Fruit fly (Drosophila melanogaster) whole organism, wandering third instar larva: ENCODE data around the gene eIF1A.
A peak's percentile ranks its signal among the peaks of the same experiment; 100 is the strongest.

Experiments
- Abd-B ChIP-seq: fragments of >200 bp; optimal IDR thresholded peaks from 2 replicates; lab custom pipeline; 2017; ENCODE audit warnings: missing biosample characterization, missing genetic modification characterization
- CG32264 ChIP-seq: fragments of 200-800 bp; sonication (Bioruptor generic); optimal IDR thresholded peaks from 2 replicates; lab custom pipeline; 2016; ENCODE audit warnings: missing biosample characterization, missing genetic modification characterization
- CG9705 ChIP-seq: fragments of 200-800 bp; sonication (Bioruptor generic); optimal IDR thresholded peaks from 2 replicates; lab custom pipeline; 2018; ENCODE audit warnings: missing biosample characterization, mild to moderate bottlenecking, missing genetic modification characterization
- CrebA ChIP-seq: fragments of 200-800 bp; sonication (Bioruptor generic); optimal IDR thresholded peaks from 2 replicates; lab custom pipeline; 2016; ENCODE audit warnings: missing biosample characterization, mild to moderate bottlenecking, missing genetic modification characterization, borderline replicate concordance
- Dfd ChIP-seq: fragments of >200 bp; optimal IDR thresholded peaks from 2 replicates; lab custom pipeline; 2017; ENCODE audit warnings: missing biosample characterization, missing genetic modification characterization
- Dif ChIP-seq: fragments of 200-275, 200-300 bp; sonication (Bioruptor generic); optimal IDR thresholded peaks from 2 replicates; lab custom pipeline; 2018; ENCODE audit warnings: missing biosample characterization, missing genetic modification characterization; ENCODE audit not compliant: partially characterized antibody
- GATAd ChIP-seq: sonication (Bioruptor generic); optimal IDR thresholded peaks from 2 replicates; lab custom pipeline; 2016; ENCODE audit warnings: missing biosample characterization, missing genetic modification characterization
- HLH106 ChIP-seq: fragments of 200-800 bp; optimal IDR thresholded peaks from 3 replicates; lab custom pipeline; 2019; ENCODE audit warnings: missing biosample characterization, mild to moderate bottlenecking, missing genetic modification characterization, moderate library complexity
- Hnf4 ChIP-seq: fragments of 200-800 bp; sonication (Bioruptor generic); optimal IDR thresholded peaks from 2 replicates; lab custom pipeline; 2016; ENCODE audit warnings: missing biosample characterization, mild to moderate bottlenecking, missing genetic modification characterization
- Hr78 ChIP-seq: fragments of >200 bp; optimal IDR thresholded peaks from 2 replicates; lab custom pipeline; 2017; ENCODE audit warnings: missing biosample characterization, missing genetic modification characterization
- Hr83 ChIP-seq: fragments of 200-300 bp; sonication (Bioruptor generic); optimal IDR thresholded peaks from 2 replicates; lab custom pipeline; 2016; ENCODE audit warnings: missing biosample characterization, mild to moderate bottlenecking, missing genetic modification characterization, moderate library complexity; ENCODE audit not compliant: poor library complexity, severe bottlenecking
- Jra ChIP-seq: sonication (Bioruptor generic); optimal IDR thresholded peaks from 2 replicates; lab custom pipeline; 2016; ENCODE audit warnings: missing biosample characterization, missing genetic modification characterization
- Mio ChIP-seq: sonication (Bioruptor generic); optimal IDR thresholded peaks from 2 replicates; lab custom pipeline; 2016; ENCODE audit warnings: missing biosample characterization, missing genetic modification characterization
- Myc ChIP-seq: fragments of >200 bp; optimal IDR thresholded peaks from 2 replicates; lab custom pipeline; 2017
- N ChIP-seq: fragments of >200 bp; optimal IDR thresholded peaks from 2 replicates; lab custom pipeline; 2018; ENCODE audit warnings: missing biosample characterization, missing external identifiers, missing genetic modification characterization
- OdsH ChIP-seq: fragments of 200-800 bp; sonication (Bioruptor generic); optimal IDR thresholded peaks from 2 replicates; lab custom pipeline; 2016; ENCODE audit warnings: missing biosample characterization, mild to moderate bottlenecking, missing genetic modification characterization
- Rel ChIP-seq, 2 experiments: fragments of 200-800 bp; sonication (Bioruptor generic) in 1 of 2; optimal IDR thresholded peaks; 2 replicates in 1 of 2; 3 replicates in 1 of 2; lab custom pipeline; 2016 to 2019; ENCODE audit warnings: mild to moderate bottlenecking in 2 of 2, missing biosample characterization in 2 of 2, missing genetic modification characterization in 2 of 2, moderate library complexity in 1 of 2
- Sp1 ChIP-seq: fragments of 200-800 bp; sonication (Bioruptor generic); optimal IDR thresholded peaks from 3 replicates; lab custom pipeline; 2019; ENCODE audit warnings: missing biosample characterization, mild to moderate bottlenecking, missing genetic modification characterization, moderate library complexity
- Vsx2 ChIP-seq: fragments of 200-300, 225-300 bp; sonication (Bioruptor generic); optimal IDR thresholded peaks from 2 replicates; lab custom pipeline; 2018; ENCODE audit warnings: missing biosample characterization, missing genetic modification characterization; ENCODE audit not compliant: partially characterized antibody
- br ChIP-seq: fragments of 200-800 bp; sonication (Bioruptor generic); optimal IDR thresholded peaks from 2 replicates; lab custom pipeline; 2016; ENCODE audit warnings: missing biosample characterization, missing genetic modification characterization
- brk ChIP-seq: fragments of 200-800 bp; sonication (Bioruptor generic); optimal IDR thresholded peaks from 2 replicates; lab custom pipeline; 2016; ENCODE audit warnings: missing biosample characterization, mild to moderate bottlenecking, missing genetic modification characterization
- dl ChIP-seq, 2 experiments: fragments of 175-275, 200-275 bp in 1 of 2; fragments of 200-275 bp in 1 of 2; sonication (Bioruptor generic); optimal IDR thresholded peaks; lab custom pipeline; 2018; ENCODE audit warnings: mild to moderate bottlenecking in 2 of 2, missing biosample characterization in 2 of 2, missing genetic modification characterization in 2 of 2, moderate library complexity in 2 of 2; ENCODE audit not compliant: partially characterized antibody in 2 of 2, insufficient read depth in 1 of 2
- dmrt93B ChIP-seq: fragments of 200-800 bp; sonication (Bioruptor generic); optimal IDR thresholded peaks from 2 replicates; lab custom pipeline; 2018; ENCODE audit warnings: missing biosample characterization, mild to moderate bottlenecking, missing genetic modification characterization
- dsf ChIP-seq: sonication (Bioruptor generic); optimal IDR thresholded peaks from 2 replicates; lab custom pipeline; 2016; ENCODE audit warnings: missing biosample characterization, missing genetic modification characterization, borderline replicate concordance
- ey ChIP-seq: fragments of 200-800 bp; sonication (Bioruptor generic); optimal IDR thresholded peaks from 2 replicates; lab custom pipeline; 2016; ENCODE audit warnings: missing biosample characterization, missing genetic modification characterization
- foxo ChIP-seq, 2 experiments: fragments of 200-800 bp; sonication (Bioruptor generic); optimal IDR thresholded peaks; 2 replicates in 1 of 2; 3 replicates in 1 of 2; lab custom pipeline; 2016 to 2017; ENCODE audit warnings: missing biosample characterization in 2 of 2, missing genetic modification characterization in 2 of 2
- fru ChIP-seq: fragments of 200-800 bp; sonication (Bioruptor generic); optimal IDR thresholded peaks from 3 replicates; lab custom pipeline; 2016; ENCODE audit warnings: missing biosample characterization, mild to moderate bottlenecking, missing genetic modification characterization
- h ChIP-seq: fragments of 200-800 bp; sonication (Bioruptor generic); optimal IDR thresholded peaks from 3 replicates; lab custom pipeline; 2016; ENCODE audit warnings: missing biosample characterization, mild to moderate bottlenecking, missing genetic modification characterization
- jim ChIP-seq: fragments of 175-275, 200-325 bp; sonication (Bioruptor generic); optimal IDR thresholded peaks from 2 replicates; lab custom pipeline; 2016; ENCODE audit warnings: missing biosample characterization, mild to moderate bottlenecking, missing genetic modification characterization
- lola ChIP-seq: fragments of >200 bp; optimal IDR thresholded peaks from 2 replicates; lab custom pipeline; 2017; ENCODE audit warnings: missing biosample characterization, missing genetic modification characterization
- pan ChIP-seq: fragments of >200 bp; optimal IDR thresholded peaks from 2 replicates; lab custom pipeline; 2017
- psq ChIP-seq: fragments of 200-800 bp; sonication (Bioruptor generic); optimal IDR thresholded peaks from 3 replicates; lab custom pipeline; 2017; ENCODE audit warnings: missing biosample characterization, mild to moderate bottlenecking, missing genetic modification characterization, moderate library complexity
- rgr ChIP-seq: fragments of 200-800 bp; sonication (Bioruptor generic); optimal IDR thresholded peaks from 3 replicates; lab custom pipeline; 2016; ENCODE audit warnings: missing biosample characterization, mild to moderate bottlenecking, missing genetic modification characterization
- sage ChIP-seq: fragments of 200-800 bp; sonication (Bioruptor generic); optimal IDR thresholded peaks from 2 replicates; lab custom pipeline; 2016; ENCODE audit warnings: missing biosample characterization, mild to moderate bottlenecking, missing genetic modification characterization
- sv ChIP-seq: fragments of 200-800 bp; sonication (Bioruptor generic); optimal IDR thresholded peaks from 3 replicates; lab custom pipeline; 2016; ENCODE audit warnings: missing biosample characterization, missing genetic modification characterization
- tai ChIP-seq: sonication (Bioruptor generic); optimal IDR thresholded peaks from 2 replicates; lab custom pipeline; 2016; ENCODE audit warnings: missing biosample characterization, missing genetic modification characterization
- usp ChIP-seq: fragments of >200 bp; optimal IDR thresholded peaks from 2 replicates; lab custom pipeline; 2017; ENCODE audit warnings: missing biosample characterization, missing genetic modification characterization
- woc ChIP-seq: sonication (Bioruptor generic); optimal IDR thresholded peaks from 2 replicates; lab custom pipeline; 2016; ENCODE audit warnings: missing biosample characterization, mild to moderate bottlenecking, missing genetic modification characterization

Gene eIF1A

dm6 chr3R:18243000-18243399 lies 31.5 kb upstream of the eIF1A start:
- TF ChIP-seq Abd-B (GFP tag; lab: Kevin White, UChicago) (no peak), Jra (GFP tag; lab: Kevin White, UChicago) (no peak), Myc (no peak), Dif (GFP tag; lab: Kevin White, UChicago) (peak; percentile 27), psq (GFP tag; lab: Kevin White, UChicago) (peak; percentile 84), Mio (GFP tag; lab: Kevin White, UChicago) (no peak)

dm6 chr3R:18243718-18244170 lies 30.7 kb upstream of the eIF1A start:
- TF ChIP-seq br (peak; percentile 19), ey (GFP tag; lab: Kevin White, UChicago) (peak; percentile 45), foxo (GFP tag; optimal IDR thresholded peaks at IDR 0.05; lab: Kevin White, UChicago) (peak in 1 of 2 experiments; percentile 51), HLH106 (tag; lab: Kevin White, UChicago) (peak; percentile 29), Myc (no peak), fru (GFP tag; lab: Kevin White, UChicago) (peak; percentile 7), pan (lab: Kevin White, UChicago) (no peak), h (no peak), Rel (GFP tag; optimal IDR thresholded peaks at IDR 0.05; lab: Kevin White, UChicago) (peak; percentile 30), Rel (tag; optimal IDR thresholded peaks at IDR 0.05; lab: Kevin White, UChicago) (no peak), rgr (GFP tag; lab: Kevin White, UChicago) (peak; percentile 41), Hr78 (no peak), brk (GFP tag; lab: Kevin White, UChicago) (peak; percentile 9), Jra (GFP tag; lab: Kevin White, UChicago) (peak; percentile 59)

- TF ChIP-seq Sp1 (GFP tag; lab: Kevin White, UChicago) (no peak), foxo (GFP tag; optimal IDR thresholded peaks at IDR 0.05; lab: Kevin White, UChicago) (peak in 1 of 2 experiments; percentile 23), sage (GFP tag; lab: Kevin White, UChicago) (no peak), sv (GFP tag; lab: Kevin White, UChicago) (no peak), rgr (GFP tag; lab: Kevin White, UChicago) (peak; percentile 33), Abd-B (GFP tag; lab: Kevin White, UChicago) (peak; percentile 16), usp (no peak), dmrt93B (GFP tag; lab: Kevin White, UChicago) (no peak), psq (GFP tag; lab: Kevin White, UChicago) (peak; percentile 91), Dfd (GFP tag; lab: Kevin White, UChicago) (no peak), tai (GFP tag; lab: Kevin White, UChicago) (no peak), dsf (no peak), Myc (no peak), HLH106 (tag; lab: Kevin White, UChicago) (peak; percentile 18), CG9705 (GFP tag; lab: Kevin White, UChicago) (no peak), fru (GFP tag; lab: Kevin White, UChicago) (peak; percentile 40), woc (GFP tag; lab: Kevin White, UChicago) (peak; percentile 49), pan (lab: Kevin White, UChicago) (no peak), Vsx2 (GFP tag; lab: Kevin White, UChicago) (no peak), OdsH (GFP tag; lab: Kevin White, UChicago) (peak; percentile 22), CG32264 (GFP tag; lab: Kevin White, UChicago) (no peak), h (peak; percentile 73), brk (GFP tag; lab: Kevin White, UChicago) (no peak), Hr83 (peak; percentile 86), CrebA (GFP tag; lab: Kevin White, UChicago) (no peak), Dif (GFP tag; lab: Kevin White, UChicago) (peak; percentile 97), Hnf4 (GFP tag; lab: Kevin White, UChicago) (peak; percentile 31), jim (GFP tag; lab: Kevin White, UChicago) (no peak), lola (GFP tag; lab: Kevin White, UChicago) (no peak), ey (GFP tag; lab: Kevin White, UChicago) (no peak), Hr78 (peak; percentile 36), Rel (GFP tag; optimal IDR thresholded peaks at IDR 0.05; lab: Kevin White, UChicago) (no peak), Rel (tag; optimal IDR thresholded peaks at IDR 0.05; lab: Kevin White, UChicago) (peak; percentile 91), Mio (GFP tag; lab: Kevin White, UChicago) (no peak), N (peak; percentile 70), br (peak; percentile 31), dl (GFP tag; optimal IDR thresholded peaks at IDR 0.05; lab: Kevin White, UChicago; ENCODE audit: insufficient read depth in 1 of 2, partially characterized antibody in 2 of 2) (peak; percentile 94 to 97), Jra (GFP tag; lab: Kevin White, UChicago) (peak; percentile 16), GATAd (no peak)
Observed at dm6 chr3R:18244171-18245043, 30.1 kb upstream of the eIF1A start.
